Fruit fly (Drosophila melanogaster): Measurements from ENCODE around the gene CG15365.

DNA sequence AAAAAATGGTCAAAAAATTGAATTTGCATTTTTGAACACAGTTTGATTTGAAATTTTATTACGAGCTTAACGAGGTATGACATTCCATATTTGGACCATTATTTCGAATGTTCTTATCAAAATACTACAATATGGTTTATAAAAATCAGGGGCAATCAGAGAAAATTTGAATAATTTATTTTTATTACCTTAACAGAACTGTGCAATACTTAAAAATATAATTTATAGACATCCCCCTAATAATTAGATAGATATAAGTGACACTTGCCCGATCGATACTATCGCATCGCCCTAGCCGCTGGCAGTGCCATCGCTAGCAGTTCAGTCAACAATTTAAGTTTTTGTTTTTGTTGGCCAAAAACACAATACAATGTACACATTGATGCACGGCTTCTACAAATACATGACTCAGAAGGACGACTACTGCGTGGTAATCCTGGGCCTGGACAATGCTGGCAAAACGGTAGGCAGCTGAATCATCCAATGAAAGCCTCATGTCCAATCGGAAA, 39.0 kb upstream of the CG15365 start, which contains the start of gene Arfrp1:
- no peak for TF ChIP-seq h (optimal IDR thresholded peaks at IDR 0.05)
- TF ChIP-seq Myc (optimal IDR thresholded peaks at IDR 0.05) = no peak

Data from Kc167 (cell line).